Fruit fly (Drosophila melanogaster): ENCODE data around the gene CG42831.

The CG42831 gene

dm6 chr3L:10837869-10838783 lies 23.5 kb downstream of the CG42831 start (continued):
- TF ChIP-seq danr (GFP tag; IDR thresholded peaks at IDR 0.05) (peak; percentile 53; the same call in 1 of the 2 replicates), fd64A (GFP tag; optimal IDR thresholded peaks at IDR 0.05) (no peak), CG31388 (GFP tag; optimal IDR thresholded peaks at IDR 0.05) (no peak), cad (GFP tag; optimal IDR thresholded peaks at IDR 0.05) (no peak), pfk (GFP tag; optimal IDR thresholded peaks at IDR 0.05) (no peak), ind (GFP tag; optimal IDR thresholded peaks at IDR 0.05) (peak; percentile 55), Hmr (GFP tag; optimal IDR thresholded peaks at IDR 0.05) (peak; percentile 67), CG17361 (GFP tag; IDR thresholded peaks at IDR 0.05) (peak; percentile 57; the same call in 1 of the 3 replicates), exex (tag; optimal IDR thresholded peaks at IDR 0.05) (no peak), ttk (GFP tag; IDR thresholded peaks at IDR 0.05) (peak; percentile 72), nerfin-1 (tag; optimal IDR thresholded peaks at IDR 0.05) (no peak), Ada2b (GFP tag; IDR thresholded peaks at IDR 0.05) (peak; percentile 63), zf30C (GFP tag; optimal IDR thresholded peaks at IDR 0.05) (no peak), Jarid2 (GFP tag; optimal IDR thresholded peaks at IDR 0.05) (peak; percentile 21), chif (GFP tag; optimal IDR thresholded peaks at IDR 0.05) (peak; percentile 41 to 62), Oli (tag; optimal IDR thresholded peaks at IDR 0.05) (peak; percentile 67), HLH4C (GFP tag; IDR thresholded peaks at IDR 0.05; ENCODE audit: partially characterized antibody) (no peak), CG17328 (GFP tag; IDR thresholded peaks at IDR 0.05) (peak; percentile 80), Blimp-1 (GFP tag; optimal IDR thresholded peaks at IDR 0.05) (peak; percentile 68), so (GFP tag; IDR thresholded peaks at IDR 0.05) (peak; percentile 69; the same call in 2 of the 3 replicates), HLH54F (GFP tag; optimal IDR thresholded peaks at IDR 0.05) (peak; percentile 47), CG2889 (GFP tag; IDR thresholded peaks at IDR 0.05) (0 out of 3 replicates have a peak, but pooled peaks have one; percentile 28), seq (GFP tag; IDR thresholded peaks at IDR 0.05) (peak; percentile 72; the same call in 1 of the 2 replicates), Usf (GFP tag; optimal IDR thresholded peaks at IDR 0.05) (no peak), slou (GFP tag; optimal IDR thresholded peaks at IDR 0.05) (no peak), CG18262 (tag; optimal IDR thresholded peaks at IDR 0.05) (peak; percentile 56), Trl (optimal IDR thresholded peaks at IDR 0.05) (no peak), Trl (GFP tag; optimal IDR thresholded peaks at IDR 0.05) (peak; percentile 31), GATAe (GFP tag; conservative IDR thresholded peaks at IDR 0.05) (no peak), klu (GFP tag; IDR thresholded peaks at IDR 0.05) (no peak), CG11695 (GFP tag; IDR thresholded peaks at IDR 0.05) (peak; percentile 75; the same call in 2 of the 3 replicates), gro (GFP tag; optimal IDR thresholded peaks at IDR 0.05) (peak; percentile 6), bbx (GFP tag; IDR thresholded peaks at IDR 0.05; ENCODE audit: partially characterized antibody) (no peak), CG6765 (GFP tag; optimal IDR thresholded peaks at IDR 0.05) (no peak), gsb-n (tag; optimal IDR thresholded peaks at IDR 0.05) (peak; percentile 10), PHDP (tag; optimal IDR thresholded peaks at IDR 0.05) (peak; percentile 68), CG9727 (GFP tag; optimal IDR thresholded peaks at IDR 0.05) (peak; percentile 37), dm (GFP tag; optimal IDR thresholded peaks at IDR 0.05) (no peak), E2f2 (GFP tag; IDR thresholded peaks at IDR 0.05) (peak; percentile 58), esg (GFP tag; conservative IDR thresholded peaks at IDR 0.05) (peak; percentile 79), CG34376 (GFP tag; optimal IDR thresholded peaks at IDR 0.05) (no peak), CG3281 (GFP tag; optimal IDR thresholded peaks at IDR 0.05) (peak; percentile 66), trem (tag; optimal IDR thresholded peaks at IDR 0.05) (peak; percentile 3), CG15011 (GFP tag; optimal IDR thresholded peaks at IDR 0.05) (peak; percentile 23), crp (GFP tag; optimal IDR thresholded peaks at IDR 0.05) (no peak), Lpt (GFP tag; optimal IDR thresholded peaks at IDR 0.05) (no peak), CG4404 (GFP tag; IDR thresholded peaks at IDR 0.05) (no peak), insv (GFP tag; optimal IDR thresholded peaks at IDR 0.05) (no peak), CG3065 (GFP tag; optimal IDR thresholded peaks at IDR 0.05) (no peak)

All from whole organism, embryonic.